Fruit fly (Drosophila melanogaster) whole organism, embryonic: ENCODE results near the gene CG44476.

Experiments
- Atf6 ChIP-seq: fragments of 200-800 bp; sonication (Bioruptor generic); IDR thresholded peaks from 2 replicates; pipeline ENCODE4 v1.3.6; 2022; ENCODE audit warnings: missing biosample characterization, missing genetic modification characterization
- CG10565 ChIP-seq: fragments of 200-800 bp; sonication (Bioruptor generic); optimal IDR thresholded peaks from 3 replicates; lab custom pipeline; 2016; ENCODE audit warnings: missing biosample characterization, mild to moderate bottlenecking, missing genetic modification characterization
- CG14441 ChIP-seq: fragments of 200-800 bp; sonication (Bioruptor generic); IDR thresholded peaks from 2 replicates; pipeline ENCODE4 v1.3.6; 2022; ENCODE audit warnings: missing biosample characterization, missing genetic modification characterization
- CG2678 ChIP-seq: fragments of 200-800 bp; sonication (Bioruptor generic); optimal IDR thresholded peaks from 3 replicates; lab custom pipeline; 2019; ENCODE audit warnings: missing biosample characterization, mild to moderate bottlenecking, missing genetic modification characterization, moderate library complexity
- CG2875 ChIP-seq: fragments of 200-800 bp; sonication (Bioruptor generic); optimal IDR thresholded peaks from 2 replicates; lab custom pipeline; 2017; ENCODE audit warnings: missing biosample characterization, mild to moderate bottlenecking, missing genetic modification characterization, missing genetic modification reagents
- CG3163 ChIP-seq: fragments of 200-800 bp; sonication (Bioruptor generic); optimal IDR thresholded peaks from 3 replicates; lab custom pipeline; 2016; ENCODE audit warnings: missing biosample characterization, missing genetic modification characterization
- CG32772 ChIP-seq: fragments of 200-800 bp; sonication (Bioruptor generic); IDR thresholded peaks from 2 replicates; pipeline ENCODE4 v1.3.6; 2022; ENCODE audit warnings: missing biosample characterization, missing genetic modification characterization
- CG34376 ChIP-seq: fragments of 200-800 bp; sonication (Bioruptor generic); optimal IDR thresholded peaks from 2 replicates; lab custom pipeline; 2018; ENCODE audit warnings: missing biosample characterization, mild to moderate bottlenecking, missing genetic modification characterization
- CG4730 ChIP-seq: fragments of 200-800 bp; sonication (Bioruptor generic); IDR thresholded peaks from 2 replicates; pipeline ENCODE4 v1.3.6; 2022; ENCODE audit warnings: missing biosample characterization, missing genetic modification characterization
- CG5180 ChIP-seq: fragments of 200-800 bp; sonication (Bioruptor generic); optimal IDR thresholded peaks from 3 replicates; lab custom pipeline; 2017; ENCODE audit warnings: missing biosample characterization, missing genetic modification characterization, mild to moderate bottlenecking, moderate library complexity, missing genetic modification reagents
- CG6813 ChIP-seq: fragments of 200-800 bp; sonication (Bioruptor generic); optimal IDR thresholded peaks from 2 replicates; lab custom pipeline; 2017; ENCODE audit warnings: missing biosample characterization, missing genetic modification characterization, mild to moderate bottlenecking, moderate library complexity, missing genetic modification reagents
- CG7372 ChIP-seq: fragments of 200-800 bp; sonication (Bioruptor generic); IDR thresholded peaks from 2 replicates; pipeline ENCODE4 v1.3.6; 2022; ENCODE audit warnings: missing biosample characterization, missing genetic modification characterization
- CG7839 ChIP-seq: fragments of 200-800 bp; sonication (Bioruptor generic); optimal IDR thresholded peaks from 3 replicates; lab custom pipeline; 2018; ENCODE audit warnings: missing biosample characterization, mild to moderate bottlenecking, missing genetic modification characterization, moderate library complexity
- CG7987 ChIP-seq: fragments of 200-800 bp; sonication (Bioruptor generic); optimal IDR thresholded peaks from 2 replicates; lab custom pipeline; 2018; ENCODE audit warnings: missing biosample characterization, mild to moderate bottlenecking, missing genetic modification characterization, moderate library complexity
- CG9932 ChIP-seq: fragments of 200-800 bp; sonication (Bioruptor generic); IDR thresholded peaks from 2 replicates; pipeline ENCODE4 v1.3.6; 2022; ENCODE audit warnings: missing biosample characterization, missing genetic modification characterization
- D ChIP-seq, 2 experiments: fragments of 200-800 bp in 1 of 2; fragments of >200 bp in 1 of 2; sonication (Bioruptor generic) in 1 of 2; optimal IDR thresholded peaks; 2 replicates in 1 of 2; 3 replicates in 1 of 2; lab custom pipeline; 2017; ENCODE audit warnings: mild to moderate bottlenecking in 1 of 2, missing biosample characterization in 1 of 2, missing genetic modification characterization in 1 of 2, missing genetic modification reagents in 1 of 2
- D19A ChIP-seq: fragments of 200-800 bp; optimal IDR thresholded peaks from 3 replicates; lab custom pipeline; 2019; ENCODE audit warnings: missing biosample characterization, mild to moderate bottlenecking, missing genetic modification characterization, moderate library complexity
- Deaf1 ChIP-seq: fragments of 200-800 bp; optimal IDR thresholded peaks from 3 replicates; lab custom pipeline; 2019; ENCODE audit warnings: missing biosample characterization, mild to moderate bottlenecking, missing genetic modification characterization, moderate library complexity
- Dip3 ChIP-seq: fragments of 200-800 bp; sonication (Bioruptor generic); optimal IDR thresholded peaks from 3 replicates; lab custom pipeline; 2016; ENCODE audit warnings: missing biosample characterization, missing genetic modification characterization
- GATAe ChIP-seq: fragments of 200-800 bp; sonication (Bioruptor generic); conservative IDR thresholded peaks from 2 replicates; pipeline ENCODE4 v1.3.6; 2022; ENCODE audit warnings: missing biosample characterization, missing genetic modification characterization
- Hr51 ChIP-seq, 2 experiments: fragments of 200-800 bp; sonication (Bioruptor generic); optimal IDR thresholded peaks; 2 replicates in 1 of 2; 3 replicates in 1 of 2; lab custom pipeline; 2016 to 2018; ENCODE audit warnings: missing biosample characterization in 2 of 2, missing genetic modification characterization in 2 of 2, mild to moderate bottlenecking in 1 of 2, moderate library complexity in 1 of 2
- PHDP ChIP-seq: fragments of 200-800 bp; sonication (Bioruptor generic); optimal IDR thresholded peaks from 3 replicates; lab custom pipeline; 2018; ENCODE audit warnings: missing biosample characterization, mild to moderate bottlenecking, missing genetic modification characterization, moderate library complexity
- Spps ChIP-seq: fragments of 200-800 bp; sonication (Bioruptor generic); optimal IDR thresholded peaks from 2 replicates; lab custom pipeline; 2018; ENCODE audit warnings: missing biosample characterization, mild to moderate bottlenecking, missing genetic modification characterization
- Ssrp ChIP-seq: fragments of 200-800 bp; sonication (Bioruptor generic); optimal IDR thresholded peaks from 2 replicates; lab custom pipeline; 2018; ENCODE audit warnings: missing biosample characterization, mild to moderate bottlenecking, missing genetic modification characterization, moderate library complexity
- Trl ChIP-seq, 3 experiments: fragments of >200 bp in 2 of 3; fragments of 200-800 bp in 1 of 3; sonication (Bioruptor generic) in 1 of 3; optimal IDR thresholded peaks; 2 replicates in 1 of 3; 3 replicates in 2 of 3; lab custom pipeline; 2016 to 2017; ENCODE audit warnings: missing biosample characterization in 1 of 3, missing genetic modification characterization in 1 of 3
- ara ChIP-seq: fragments of 200-800 bp; sonication (Bioruptor generic); IDR thresholded peaks from 2 replicates; pipeline ENCODE4 v1.3.6; 2022; ENCODE audit warnings: missing biosample characterization, missing genetic modification characterization
- ato ChIP-seq: fragments of 200-800 bp; sonication (Bioruptor generic); IDR thresholded peaks from 2 replicates; pipeline ENCODE4 v1.3.6; 2022; ENCODE audit warnings: missing biosample characterization, missing genetic modification characterization; ENCODE audit not compliant: partially characterized antibody
- bsh ChIP-seq, 2 experiments: fragments of 200-800 bp; sonication (Bioruptor generic); optimal IDR thresholded peaks; 2 replicates each; lab custom pipeline; 2017 to 2018; ENCODE audit warnings: mild to moderate bottlenecking in 2 of 2, missing biosample characterization in 2 of 2, missing genetic modification characterization in 2 of 2, moderate library complexity in 1 of 2
- cad ChIP-seq: fragments of >200 bp; optimal IDR thresholded peaks from 2 replicates; lab custom pipeline; 2017; ENCODE audit warnings: missing biosample characterization, missing genetic modification characterization
- cwo ChIP-seq: fragments of 200-800 bp; sonication (Bioruptor generic); optimal IDR thresholded peaks from 3 replicates; lab custom pipeline; 2017; ENCODE audit warnings: missing biosample characterization, missing genetic modification characterization, mild to moderate bottlenecking, moderate library complexity, missing genetic modification reagents
- dmrt99B ChIP-seq: fragments of 200-800 bp; sonication (Bioruptor generic); optimal IDR thresholded peaks from 2 replicates; lab custom pipeline; 2018; ENCODE audit warnings: missing biosample characterization, mild to moderate bottlenecking, missing genetic modification characterization, moderate library complexity
- eve ChIP-seq, 2 experiments: fragments of >200 bp; optimal IDR thresholded peaks; 2 replicates each; lab custom pipeline; 2017; ENCODE audit warnings: missing biosample characterization in 2 of 2, missing genetic modification characterization in 2 of 2
- fd64A ChIP-seq: fragments of 200-800 bp; sonication (Bioruptor generic); optimal IDR thresholded peaks from 3 replicates; lab custom pipeline; 2018; ENCODE audit warnings: missing biosample characterization, mild to moderate bottlenecking, missing genetic modification characterization
- gro ChIP-seq: fragments of 200-800 bp; sonication (Bioruptor generic); optimal IDR thresholded peaks from 2 replicates; lab custom pipeline; 2016; ENCODE audit warnings: missing biosample characterization, missing genetic modification characterization
- jing ChIP-seq: fragments of 200-800 bp; sonication (Bioruptor generic); optimal IDR thresholded peaks from 2 replicates; lab custom pipeline; 2018; ENCODE audit warnings: missing biosample characterization, mild to moderate bottlenecking, missing genetic modification characterization
- oc ChIP-seq: fragments of 200-800 bp; sonication (Bioruptor generic); optimal IDR thresholded peaks from 2 replicates; lab custom pipeline; 2018; ENCODE audit warnings: missing biosample characterization, mild to moderate bottlenecking, missing genetic modification characterization, moderate library complexity
- p53 ChIP-seq: fragments of 200-800 bp; sonication (Bioruptor generic); optimal IDR thresholded peaks from 2 replicates; lab custom pipeline; 2016; ENCODE audit warnings: missing biosample characterization, missing genetic modification characterization
- pnt ChIP-seq: fragments of 200-800 bp; sonication (Bioruptor generic); optimal IDR thresholded peaks from 3 replicates; lab custom pipeline; 2016; ENCODE audit warnings: missing biosample characterization, missing genetic modification characterization
- scrt ChIP-seq: fragments of 200-800 bp; sonication (Bioruptor generic); optimal IDR thresholded peaks from 2 replicates; lab custom pipeline; 2018; ENCODE audit warnings: missing biosample characterization, mild to moderate bottlenecking, missing genetic modification characterization, moderate library complexity
- slp2 ChIP-seq: fragments of 200-800 bp; sonication (Bioruptor generic); optimal IDR thresholded peaks from 2 replicates; lab custom pipeline; 2016; ENCODE audit warnings: missing biosample characterization, missing genetic modification characterization
- unc-4 ChIP-seq: fragments of 200-800 bp; sonication (Bioruptor generic); IDR thresholded peaks from 2 replicates; pipeline ENCODE4 v1.3.6; 2022; ENCODE audit warnings: missing biosample characterization, missing genetic modification characterization; ENCODE audit not compliant: partially characterized antibody
- vnd ChIP-seq: fragments of 200-800 bp; sonication (Bioruptor generic); IDR thresholded peaks from 3 replicates; pipeline ENCODE4 v1.3.6; 2022; ENCODE audit warnings: missing biosample characterization, missing genetic modification characterization; ENCODE audit not compliant: partially characterized antibody
- vvl ChIP-seq: fragments of 200-800 bp; sonication (Bioruptor generic); IDR thresholded peaks from 2 replicates; pipeline ENCODE4 v1.3.6; 2022; ENCODE audit warnings: missing biosample characterization, missing genetic modification characterization
- z ChIP-seq: fragments of 200-800 bp; sonication (Bioruptor generic); IDR thresholded peaks from 3 replicates; pipeline ENCODE4 v1.3.6; 2022; ENCODE audit warnings: missing biosample characterization, missing genetic modification characterization

Gene CG44476

dm6 chr2L:18158622-18159043 lies 45.7 kb upstream of the CG44476 start (continued):
- TF ChIP-seq CG14441 (GFP tag; lab: Robert Waterston, UW) (no peak), unc-4 (no peak), CG34376 (GFP tag; lab: Kevin White, UChicago) (no peak), CG2678 (no peak), D19A (tag; lab: Kevin White, UChicago) (no peak), CG32772 (GFP tag; lab: Robert Waterston, UW) (no peak), CG7372 (GFP tag; lab: Robert Waterston, UW) (no peak), cad (GFP tag; lab: Kevin White, UChicago) (no peak), oc (no peak), vvl (GFP tag; lab: Robert Waterston, UW) (no peak), gro (GFP tag; lab: Kevin White, UChicago) (no peak), Dip3 (GFP tag; lab: Kevin White, UChicago) (no peak), CG5180 (GFP tag; lab: Kevin White, UChicago) (no peak), cwo (GFP tag; lab: Kevin White, UChicago) (no peak), scrt (no peak), CG9932 (GFP tag; lab: Robert Waterston, UW) (no peak), fd64A (GFP tag; lab: Kevin White, UChicago) (no peak), CG4730 (GFP tag; lab: Robert Waterston, UW) (no peak), dmrt99B (tag; lab: Kevin White, UChicago) (no peak)
- TF ChIP-seq, all 482 proteins: peak for 36

dm6 chr2L:18155877-18156276 lies 42.9 kb upstream of the CG44476 start, which contains the start of gene CG5783:
TSS of gene CG5783 (plus strand) at chr2L:18156043.
- peak; percentile 7 to 27 for TF ChIP-seq Trl (optimal IDR thresholded peaks at IDR 0.05; lab: Kevin White, UChicago)
- TF ChIP-seq Trl (GFP tag; optimal IDR thresholded peaks at IDR 0.05; lab: Kevin White, UChicago): no peak
- peak; percentile 73 for TF ChIP-seq z (GFP tag; lab: Robert Waterston, UW)
- no peak for TF ChIP-seq pnt (GFP tag; lab: Kevin White, UChicago)
- no peak for TF ChIP-seq Hr51 (GFP tag; optimal IDR thresholded peaks at IDR 0.05; lab: Kevin White, UChicago)
- TF ChIP-seq Atf6 (GFP tag; lab: Robert Waterston, UW): no peak
- TF ChIP-seq CG7987 (GFP tag; lab: Kevin White, UChicago): no peak
- TF ChIP-seq GATAe: no peak
- no peak for TF ChIP-seq bsh (GFP tag; optimal IDR thresholded peaks at IDR 0.05; lab: Kevin White, UChicago)
- no peak for TF ChIP-seq CG7839 (tag; lab: Kevin White, UChicago)
- TF ChIP-seq Spps (tag; lab: Kevin White, UChicago): no peak
- no peak for TF ChIP-seq vnd (GFP tag; lab: Robert Waterston, UW)
- TF ChIP-seq p53 (GFP tag; lab: Kevin White, UChicago): no peak
- TF ChIP-seq CG3163 (GFP tag; lab: Kevin White, UChicago): peak; percentile 66
- TF ChIP-seq Ssrp (tag; lab: Kevin White, UChicago): no peak
- no peak for TF ChIP-seq CG6813 (GFP tag; lab: Kevin White, UChicago)
- TF ChIP-seq, all 482 proteins: peak for 3

dm6 chr2L:18154551-18154950 lies 41.6 kb upstream of the CG44476 start, which contains the start of gene CG15155:
TSS of gene CG15155 (plus strand) at chr2L:18154851.
- TF ChIP-seq Deaf1 (no peak), slp2 (GFP tag; lab: Kevin White, UChicago) (no peak), CG10565 (GFP tag; lab: Kevin White, UChicago) (no peak), PHDP (no peak), jing (GFP tag; lab: Kevin White, UChicago) (no peak), CG2875 (no peak), eve (GFP tag; optimal IDR thresholded peaks at IDR 0.05; lab: Kevin White, UChicago) (no peak), D (optimal IDR thresholded peaks at IDR 0.05; lab: Kevin White, UChicago) (no peak), D (GFP tag; optimal IDR thresholded peaks at IDR 0.05; lab: Kevin White, UChicago) (no peak), ara (GFP tag; lab: Robert Waterston, UW) (no peak), ato (GFP tag; lab: Robert Waterston, UW) (no peak)
